Fruit fly (Drosophila melanogaster) whole organism, wandering third instar larva: ENCODE results near the gene Gmd.

Source experiments
- Dfd ChIP-seq: fragments of >200 bp; optimal IDR thresholded peaks from 2 replicates; lab custom pipeline; 2017; ENCODE audit warnings: missing biosample characterization, missing genetic modification characterization
- psq ChIP-seq: fragments of 200-800 bp; sonication (Bioruptor generic); optimal IDR thresholded peaks from 3 replicates; lab custom pipeline; 2017; ENCODE audit warnings: missing biosample characterization, mild to moderate bottlenecking, missing genetic modification characterization, moderate library complexity

DNA sequence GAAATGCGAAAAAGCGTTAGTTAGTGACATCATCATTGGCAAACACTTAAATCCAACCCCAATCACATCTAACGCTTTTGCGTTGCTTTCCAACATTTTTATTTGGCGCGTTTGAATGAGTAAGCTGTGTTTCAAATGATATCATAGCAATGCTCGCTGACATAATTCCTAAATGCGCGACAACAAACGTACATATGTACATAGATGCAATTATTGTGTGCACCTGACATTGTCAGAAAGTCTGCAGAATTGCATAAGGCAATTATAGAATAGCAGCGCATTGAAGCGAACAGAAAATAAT is 21.4 kb upstream of the Gmd start:
- no peak for TF ChIP-seq Dfd (GFP tag; lab: Kevin White, UChicago)
- TF ChIP-seq psq (GFP tag; lab: Kevin White, UChicago) = no peak
